Fruit fly (Drosophila melanogaster) whole organism, pupa: ENCODE measurements around the gene Cpr76Bb.
"Not testable (repeated sequence)": the region's sequence is repeated elsewhere in the genome, so short reads cannot be mapped to it uniquely, and the experiment has no call there.

ENCODE experiments used
- CG10348 ChIP-seq: fragments of 200-800 bp; sonication (Bioruptor generic); IDR thresholded peaks from 2 replicates; pipeline ENCODE4 v1.3.6; 2022; ENCODE audit warnings: missing biosample characterization, missing genetic modification characterization
- CG14655 ChIP-seq: fragments of 200-800 bp; sonication (Bioruptor generic); optimal IDR thresholded peaks from 3 replicates; lab custom pipeline; 2017; ENCODE audit warnings: mild to moderate bottlenecking, missing biosample characterization, missing genetic modification reagents, missing genetic modification characterization
- CG17806 ChIP-seq: fragments of 200-800 bp; sonication (Bioruptor generic); optimal IDR thresholded peaks from 2 replicates; lab custom pipeline; 2018; ENCODE audit warnings: missing biosample characterization, mild to moderate bottlenecking, missing genetic modification characterization, moderate library complexity
- CG9948 ChIP-seq: fragments of 200-800 bp; sonication (Bioruptor generic); optimal IDR thresholded peaks from 2 replicates; lab custom pipeline; 2018; ENCODE audit warnings: missing biosample characterization, mild to moderate bottlenecking, missing genetic modification characterization, moderate library complexity
- D1 ChIP-seq: fragments of 200-800 bp; sonication (Bioruptor generic); optimal IDR thresholded peaks from 2 replicates; lab custom pipeline; 2018; ENCODE audit warnings: missing biosample characterization, mild to moderate bottlenecking, missing genetic modification characterization, moderate library complexity
- EcR ChIP-seq: fragments of 200-800 bp; sonication (Bioruptor generic); optimal IDR thresholded peaks from 3 replicates; lab custom pipeline; 2019; ENCODE audit warnings: missing biosample characterization, missing genetic modification characterization, mild to moderate bottlenecking, moderate library complexity, missing genetic modification reagents
- Ets98B ChIP-seq: fragments of 200-800 bp; sonication (Bioruptor generic); IDR thresholded peaks from 2 replicates; pipeline ENCODE4 v1.3.6; 2022; ENCODE audit warnings: missing biosample characterization, missing genetic modification characterization
- Pif1B ChIP-seq: fragments of 200-800 bp; sonication (Bioruptor generic); optimal IDR thresholded peaks from 3 replicates; lab custom pipeline; 2016; ENCODE audit warnings: missing biosample characterization, missing genetic modification characterization
- rn ChIP-seq: fragments of 200-800 bp; sonication (Bioruptor generic); IDR thresholded peaks from 2 replicates; pipeline ENCODE4 v1.3.6; 2022; ENCODE audit warnings: missing biosample characterization, missing genetic modification characterization

DNA sequence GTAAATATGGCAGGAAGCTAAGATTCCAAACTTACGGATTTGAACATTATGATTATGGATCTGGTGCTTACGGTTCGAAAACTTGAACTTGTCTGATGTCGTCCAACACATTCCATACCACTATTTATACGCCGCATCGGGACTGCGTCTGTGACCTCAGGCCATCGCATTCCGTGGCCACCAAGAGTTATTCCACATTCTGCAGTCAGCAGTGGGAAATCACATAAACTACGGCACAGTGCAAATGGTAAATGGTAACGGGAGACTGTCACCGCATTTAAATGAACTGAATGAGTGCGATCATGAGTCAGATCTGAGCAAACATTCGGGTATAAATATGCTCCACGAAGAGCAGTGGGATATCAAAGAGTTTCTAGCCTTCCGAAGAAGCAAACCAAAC is 44.0 kb upstream of the Cpr76Bb start, which contains the start of the genes CG18294 and CG32213:
- TF ChIP-seq D1 (tag; lab: Kevin White, UChicago); Pif1B (GFP tag; lab: Kevin White, UChicago); rn (GFP tag; lab: Robert Waterston, UW); CG9948; CG14655 (GFP tag; lab: Kevin White, UChicago); Ets98B (GFP tag; lab: Robert Waterston, UW); CG17806 (tag; lab: Kevin White, UChicago); CG10348 (GFP tag; lab: Robert Waterston, UW); EcR (GFP tag; lab: Kevin White, UChicago): not testable (repeated sequence)
